Fruit fly (Drosophila melanogaster): ENCODE results near the gene Pfrx.
A peak's percentile ranks its signal among the peaks of the same experiment; 100 is the strongest.

Pfrx gene

DNA sequence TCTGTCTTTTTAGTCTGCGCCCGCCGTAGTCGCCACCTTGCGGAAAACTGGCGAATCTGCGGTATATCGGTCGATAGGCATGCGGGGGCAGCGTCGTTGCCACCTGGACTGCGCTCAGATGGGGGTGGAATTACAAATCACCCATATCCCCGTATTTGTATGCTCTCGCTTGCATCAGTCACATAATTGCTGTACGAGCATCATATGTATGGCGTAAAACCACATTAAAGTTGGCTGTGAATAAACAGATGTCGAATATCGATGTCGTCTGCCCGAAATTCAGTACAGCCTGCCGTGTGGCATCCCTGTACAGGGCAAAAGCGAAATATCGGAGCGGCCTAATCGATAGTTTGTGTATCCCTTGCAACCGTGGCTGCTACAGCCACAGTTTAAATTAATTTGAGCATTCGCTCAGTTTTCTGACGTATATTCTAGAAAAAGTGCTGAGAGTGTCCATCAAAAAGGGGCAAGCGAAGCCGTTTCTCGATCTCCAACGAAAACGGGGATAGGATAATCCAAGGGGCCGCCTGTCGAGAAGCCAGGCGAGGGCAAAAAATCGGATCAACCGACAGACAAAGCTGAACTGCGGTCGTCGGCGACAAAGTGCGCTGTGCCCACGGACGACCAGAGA is 26.6 kb downstream of the Pfrx start, which contains the start of the genes Idh3a and CoRest (continued):
- peak; percentile 34 for TF ChIP-seq trem (tag; optimal IDR thresholded peaks at IDR 0.05)
- no peak for TF ChIP-seq tx (GFP tag; optimal IDR thresholded peaks at IDR 0.05)
- TF ChIP-seq Lpt (GFP tag; optimal IDR thresholded peaks at IDR 0.05), result no peak
- no peak for TF ChIP-seq insv (GFP tag; optimal IDR thresholded peaks at IDR 0.05)
- TF ChIP-seq mld (GFP tag; IDR thresholded peaks at IDR 0.05; ENCODE audit: partially characterized antibody), result no peak
- no peak for TF ChIP-seq ac (GFP tag; optimal IDR thresholded peaks at IDR 0.05)
- no peak for TF ChIP-seq Hr39 (optimal IDR thresholded peaks at IDR 0.05)
- TF ChIP-seq Scr (GFP tag; IDR thresholded peaks at IDR 0.05; ENCODE audit: partially characterized antibody), result peak; percentile 81
- TF ChIP-seq CG11093 (GFP tag; IDR thresholded peaks at IDR 0.05), result no peak
- peak; percentile 4 for TF ChIP-seq CG7786 (GFP tag; optimal IDR thresholded peaks at IDR 0.05)
- no peak for TF ChIP-seq CG7271 (tag; optimal IDR thresholded peaks at IDR 0.05)
- TF ChIP-seq btn (GFP tag; optimal IDR thresholded peaks at IDR 0.05), result no peak
- peak; percentile 98 for TF ChIP-seq CG2116 (GFP tag; optimal IDR thresholded peaks at IDR 0.05)
- TF ChIP-seq CG12104 (GFP tag; optimal IDR thresholded peaks at IDR 0.05), result no peak
- no peak for TF ChIP-seq MTF-1 (GFP tag; optimal IDR thresholded peaks at IDR 0.05; ENCODE audit: borderline replicate concordance)
- no peak for TF ChIP-seq caup (GFP tag; optimal IDR thresholded peaks at IDR 0.05; ENCODE audit: severe bottlenecking)
- no peak for TF ChIP-seq CG8944 (GFP tag; optimal IDR thresholded peaks at IDR 0.05)
- peak; percentile 90 for TF ChIP-seq CTCF (GFP tag; optimal IDR thresholded peaks at IDR 0.05)
- no peak for TF ChIP-seq Atf6 (GFP tag; IDR thresholded peaks at IDR 0.05)
- no peak for TF ChIP-seq CG10462 (GFP tag; optimal IDR thresholded peaks at IDR 0.05)
- no peak for TF ChIP-seq lola (GFP tag; optimal IDR thresholded peaks at IDR 0.05)
- no peak for TF ChIP-seq eve (GFP tag; optimal IDR thresholded peaks at IDR 0.05)
- no peak for TF ChIP-seq Dfd (GFP tag; optimal IDR thresholded peaks at IDR 0.05)
- no peak for TF ChIP-seq oc (tag; optimal IDR thresholded peaks at IDR 0.05)
- TF ChIP-seq abd-A (tag; optimal IDR thresholded peaks at IDR 0.05), result no peak
- 0 out of 2 replicates have a peak, but pooled peaks have one; percentile 42 for TF ChIP-seq Rfx (GFP tag; IDR thresholded peaks at IDR 0.05)
- TF ChIP-seq jumu (GFP tag; optimal IDR thresholded peaks at IDR 0.05), result peak; percentile 36
- TF ChIP-seq ase (GFP tag; IDR thresholded peaks at IDR 0.05), result no peak
- TF ChIP-seq Six4 (GFP tag; optimal IDR thresholded peaks at IDR 0.05), result no peak
- TF ChIP-seq tll (GFP tag; optimal IDR thresholded peaks at IDR 0.05), result peak in 1 of 2 experiments; percentile 61
- no peak for TF ChIP-seq CG1792 (GFP tag; optimal IDR thresholded peaks at IDR 0.05)
- TF ChIP-seq Spps (tag; optimal IDR thresholded peaks at IDR 0.05), result no peak
- no peak for TF ChIP-seq C15 (GFP tag; IDR thresholded peaks at IDR 0.05)
- peak; percentile 51 for TF ChIP-seq zfh2 (GFP tag; optimal IDR thresholded peaks at IDR 0.05)
- 0 out of 2 replicates have a peak, but pooled peaks have one; percentile 17 for TF ChIP-seq NFAT (GFP tag; IDR thresholded peaks at IDR 0.05)
- TF ChIP-seq fd102C (GFP tag; optimal IDR thresholded peaks at IDR 0.05), result no peak
- TF ChIP-seq PHDP (tag; optimal IDR thresholded peaks at IDR 0.05), result no peak
- TF ChIP-seq CG2889 (GFP tag; IDR thresholded peaks at IDR 0.05), result 0 out of 3 replicates have a peak, but pooled peaks have one; percentile 26
- peak; percentile 76 for TF ChIP-seq unc-4 (GFP tag; IDR thresholded peaks at IDR 0.05; ENCODE audit: partially characterized antibody)
- TF ChIP-seq rib (GFP tag; IDR thresholded peaks at IDR 0.05), result no peak
- TF ChIP-seq lbe (GFP tag; optimal IDR thresholded peaks at IDR 0.05), result no peak
- TF ChIP-seq zf30C (GFP tag; optimal IDR thresholded peaks at IDR 0.05), result no peak
- no peak for TF ChIP-seq en (GFP tag; optimal IDR thresholded peaks at IDR 0.05)
- no peak for TF ChIP-seq hth (optimal IDR thresholded peaks at IDR 0.05)
- TF ChIP-seq Opbp (GFP tag; IDR thresholded peaks at IDR 0.05; ENCODE audit: partially characterized antibody), result peak; percentile 34; the same call in 1 of the 3 replicates
- TF ChIP-seq fd64A (GFP tag; optimal IDR thresholded peaks at IDR 0.05), result no peak
- no peak for TF ChIP-seq CG11456 (GFP tag; IDR thresholded peaks at IDR 0.05)
- peak; percentile 33 for TF ChIP-seq CG30020 (tag; optimal IDR thresholded peaks at IDR 0.05)
- no peak for TF ChIP-seq CG10321 (GFP tag; IDR thresholded peaks at IDR 0.05)
- no peak for TF ChIP-seq ftz-f1 (GFP tag; optimal IDR thresholded peaks at IDR 0.05)
- TF ChIP-seq BEAF-32 (GFP tag; optimal IDR thresholded peaks at IDR 0.05), result peak; percentile 90
